Fruit fly (Drosophila melanogaster): ENCODE results near the gene TrpA1.

The TrpA1 gene

dm6 chr3L:8870547-8870946 is 34.5 kb downstream of the TrpA1 start:
- TF ChIP-seq CG4318 (GFP tag; optimal IDR thresholded peaks at IDR 0.05) (peak; percentile 76), spab (GFP tag; optimal IDR thresholded peaks at IDR 0.05) (peak; percentile 45), eg (GFP tag; IDR thresholded peaks at IDR 0.05) (peak; percentile 94), dsx (GFP tag; optimal IDR thresholded peaks at IDR 0.05; ENCODE audit: poor library complexity, severe bottlenecking) (peak; percentile 49), CG6808 (GFP tag; optimal IDR thresholded peaks at IDR 0.05) (peak; percentile 67), Hr4 (GFP tag; optimal IDR thresholded peaks at IDR 0.05) (peak; percentile 84), pdm3 (GFP tag; optimal IDR thresholded peaks at IDR 0.05) (peak; percentile 47), Eip93F (GFP tag; optimal IDR thresholded peaks at IDR 0.05) (no peak), CG8119 (GFP tag; IDR thresholded peaks at IDR 0.05) (peak; percentile 89), CG8319 (GFP tag; optimal IDR thresholded peaks at IDR 0.05) (no peak), CG6792 (GFP tag; optimal IDR thresholded peaks at IDR 0.05) (peak; percentile 11), Sox15 (GFP tag; optimal IDR thresholded peaks at IDR 0.05) (no peak), Hr39 (GFP tag; optimal IDR thresholded peaks at IDR 0.05) (no peak), CG1621 (tag; optimal IDR thresholded peaks at IDR 0.05) (peak; percentile 19), Sox14 (GFP tag; optimal IDR thresholded peaks at IDR 0.05) (no peak), Met (GFP tag; optimal IDR thresholded peaks at IDR 0.05) (no peak), CG3032 (tag; optimal IDR thresholded peaks at IDR 0.05) (peak; percentile 69), topi (GFP tag; optimal IDR thresholded peaks at IDR 0.05) (peak; percentile 16), Eip75B (GFP tag; optimal IDR thresholded peaks at IDR 0.05) (peak; percentile 71), CG11762 (GFP tag; optimal IDR thresholded peaks at IDR 0.05; ENCODE audit: insufficient read depth) (peak; percentile 61), Blimp-1 (GFP tag; optimal IDR thresholded peaks at IDR 0.05) (no peak), CG32006 (GFP tag; optimal IDR thresholded peaks at IDR 0.05) (peak; percentile 85), Sox102F (GFP tag; optimal IDR thresholded peaks at IDR 0.05) (no peak), fd59A (GFP tag; optimal IDR thresholded peaks at IDR 0.05) (peak; percentile 33), Smox (GFP tag; optimal IDR thresholded peaks at IDR 0.05) (no peak), Ets96B (tag; optimal IDR thresholded peaks at IDR 0.05) (peak; percentile 75), Eip78C (GFP tag) (peak; percentile 91), fkh (GFP tag; optimal IDR thresholded peaks at IDR 0.05) (no peak), Lpt (GFP tag; optimal IDR thresholded peaks at IDR 0.05) (peak; percentile 79), CG7368 (GFP tag; optimal IDR thresholded peaks at IDR 0.05) (peak; percentile 64), achi (GFP tag; optimal IDR thresholded peaks at IDR 0.05) (peak; percentile 61), salr (GFP tag; optimal IDR thresholded peaks at IDR 0.05) (peak in 1 of 2 experiments; percentile 63), Gug (GFP tag; IDR thresholded peaks at IDR 0.05) (peak; percentile 85), CG11902 (GFP tag; optimal IDR thresholded peaks at IDR 0.05) (no peak), Hr38 (GFP tag; optimal IDR thresholded peaks at IDR 0.05) (no peak), CG15336 (GFP tag; IDR thresholded peaks at IDR 0.05) (peak; percentile 90), fd85E (GFP tag; optimal IDR thresholded peaks at IDR 0.05) (no peak), net (GFP tag; optimal IDR thresholded peaks at IDR 0.05) (peak; percentile 54), CG6276 (GFP tag; optimal IDR thresholded peaks at IDR 0.05) (peak; percentile 81), OdsH (GFP tag; optimal IDR thresholded peaks at IDR 0.05) (peak; percentile 56), CG6854 (GFP tag; optimal IDR thresholded peaks at IDR 0.05) (no peak), CG10669 (GFP tag; optimal IDR thresholded peaks at IDR 0.05) (peak; percentile 53), cyc (GFP tag; optimal IDR thresholded peaks at IDR 0.05) (peak; percentile 19), CG16779 (tag; optimal IDR thresholded peaks at IDR 0.05) (peak; percentile 41), lz (GFP tag; optimal IDR thresholded peaks at IDR 0.05) (peak; percentile 22), CG9139 (GFP tag; optimal IDR thresholded peaks at IDR 0.05) (no peak), CG6163 (GFP tag; IDR thresholded peaks at IDR 0.05) (peak; percentile 92), svp (GFP tag) (no peak), CG11294 (GFP tag; IDR thresholded peaks at IDR 0.05) (peak; percentile 82), acj6 (GFP tag; optimal IDR thresholded peaks at IDR 0.05) (peak; percentile 56), CG3919 (GFP tag; optimal IDR thresholded peaks at IDR 0.05) (peak; percentile 69), CG8632 (GFP tag; optimal IDR thresholded peaks at IDR 0.05) (peak; percentile 4), CG34406 (GFP tag; optimal IDR thresholded peaks at IDR 0.05) (no peak)
